Worm (Caenorhabditis elegans) whole organism, L1 larva: ENCODE results near the gene pmp-3.

Source experiments
- C16A3.4 ChIP-seq: fragments of 150-350 bp; optimal IDR thresholded peaks from 2 replicates; lab custom pipeline; 2014; ENCODE audit warnings: missing biosample characterization, missing genetic modification characterization
- F16B12.6 ChIP-seq: fragments of 150-350 bp; optimal IDR thresholded peaks from 2 replicates; lab custom pipeline; 2014; ENCODE audit warnings: missing biosample characterization, missing genetic modification characterization
- alr-1 ChIP-seq: fragments of 200-800 bp; sonication (Bioruptor generic); optimal IDR thresholded peaks from 2 replicates; lab custom pipeline; 2018; ENCODE audit warnings: borderline replicate concordance, mild to moderate bottlenecking, missing genetic modification characterization, missing compliant biosample characterization
- aly-2 ChIP-seq: fragments of 150-350 bp; optimal IDR thresholded peaks from 2 replicates; lab custom pipeline; 2014; ENCODE audit warnings: missing biosample characterization, missing genetic modification characterization
- blmp-1 ChIP-seq: fragments of 150-350 bp; optimal IDR thresholded peaks from 2 replicates; lab custom pipeline; 2014; ENCODE audit warnings: missing biosample characterization, missing genetic modification characterization
- ceh-63 ChIP-seq: fragments of 200-800 bp; sonication (Bioruptor generic); optimal IDR thresholded peaks from 2 replicates; lab custom pipeline; 2018; ENCODE audit warnings: mild to moderate bottlenecking, missing genetic modification characterization, missing compliant biosample characterization
- ceh-8 ChIP-seq: fragments of 200-800 bp; sonication (Bioruptor generic); optimal IDR thresholded peaks from 2 replicates; lab custom pipeline; 2018; ENCODE audit warnings: mild to moderate bottlenecking, missing genetic modification characterization, moderate library complexity, missing compliant biosample characterization
- ceh-90 ChIP-seq: sonication (generic microtip); optimal IDR thresholded peaks from 2 replicates; lab custom pipeline; 2016; ENCODE audit warnings: missing genetic modification characterization, missing compliant biosample characterization
- dpl-1 ChIP-seq, 3 experiments: fragments of 150-350 bp in 2 of 3; sonication (generic microtip) in 1 of 3; optimal IDR thresholded peaks; 2 replicates each; lab custom pipeline; 2014 to 2017; ENCODE audit warnings: missing biosample characterization in 3 of 3, missing genetic modification characterization in 3 of 3, missing genetic modification reagents in 3 of 3
- efl-1 ChIP-seq, 4 experiments: fragments of 150-350 bp; optimal IDR thresholded peaks in 3 of 4; peaks in 1 of 4; 1 replicate in 1 of 4; 2 replicates in 3 of 4; lab custom pipeline; 2014; ENCODE audit warnings: missing biosample characterization in 2 of 4, missing genetic modification characterization in 2 of 4, missing genetic modification reagents in 2 of 4
- egl-13 ChIP-seq: sonication (generic microtip); optimal IDR thresholded peaks from 2 replicates; lab custom pipeline; 2016; ENCODE audit warnings: missing genotype, missing genetic modification reagents, missing genetic modification characterization, missing compliant biosample characterization
- egl-27 ChIP-seq, 2 experiments: fragments of 150-350 bp in 1 of 2; sonication (generic microtip); optimal IDR thresholded peaks; 3 replicates each; lab custom pipeline; 2017 to 2018; ENCODE audit warnings: missing biosample characterization in 2 of 2, missing genetic modification characterization in 2 of 2, missing genetic modification reagents in 2 of 2
- fkh-10 ChIP-seq: sonication (generic microtip); optimal IDR thresholded peaks from 2 replicates; lab custom pipeline; 2017; ENCODE audit warnings: missing biosample characterization, missing genetic modification reagents, missing genetic modification characterization
- fkh-8 ChIP-seq: sonication (generic microtip); optimal IDR thresholded peaks from 2 replicates; lab custom pipeline; 2016; ENCODE audit warnings: mild to moderate bottlenecking, missing genetic modification characterization, missing compliant biosample characterization
- fos-1 ChIP-seq: fragments of 150-350 bp; optimal IDR thresholded peaks from 2 replicates; lab custom pipeline; 2014; ENCODE audit warnings: missing biosample characterization, missing genetic modification characterization
- grh-1 ChIP-seq: fragments of 200-800 bp; sonication (Bioruptor generic); IDR thresholded peaks from 2 replicates; pipeline ENCODE4 v1.3.6; 2022; ENCODE audit warnings: missing genetic modification reagents, missing genetic modification characterization, missing compliant biosample characterization
- hlh-4 ChIP-seq: sonication (generic microtip); optimal IDR thresholded peaks from 2 replicates; lab custom pipeline; 2016; ENCODE audit warnings: mild to moderate bottlenecking, missing genetic modification characterization, missing compliant biosample characterization
- jun-1 ChIP-seq: fragments of 150-350 bp; optimal IDR thresholded peaks from 2 replicates; lab custom pipeline; 2014; ENCODE audit warnings: missing biosample characterization, missing genetic modification reagents, missing genetic modification characterization
- lin-13 ChIP-seq: fragments of 150-350 bp; optimal IDR thresholded peaks from 2 replicates; lab custom pipeline; 2014; ENCODE audit warnings: missing biosample characterization, missing genetic modification reagents, missing genetic modification characterization
- lin-14 ChIP-seq: fragments of 200-800 bp; sonication (Bioruptor generic); optimal IDR thresholded peaks from 2 replicates; lab custom pipeline; 2018; ENCODE audit warnings: mild to moderate bottlenecking, missing genetic modification characterization, moderate library complexity, missing compliant biosample characterization
- lin-35 ChIP-seq, 2 experiments: fragments of 150-350 bp; optimal IDR thresholded peaks; 2 replicates each; lab custom pipeline; 2014; ENCODE audit warnings: missing biosample characterization in 2 of 2, missing genetic modification characterization in 2 of 2, missing genetic modification reagents in 2 of 2
- lir-3 ChIP-seq: sonication (generic microtip); optimal IDR thresholded peaks from 2 replicates; lab custom pipeline; 2016; ENCODE audit warnings: mild to moderate bottlenecking, missing genetic modification characterization, moderate library complexity, missing compliant biosample characterization; ENCODE audit not compliant: poor library complexity
- lsy-2 ChIP-seq, 2 experiments: fragments of 150-350 bp; optimal IDR thresholded peaks; 2 replicates each; lab custom pipeline; 2014; ENCODE audit warnings: missing biosample characterization in 2 of 2, missing genetic modification characterization in 2 of 2
- mdl-1 ChIP-seq, 2 experiments: fragments of 150-350 bp; optimal IDR thresholded peaks; 2 replicates each; lab custom pipeline; 2014 to 2017; ENCODE audit warnings: missing biosample characterization in 2 of 2, missing genetic modification characterization in 2 of 2, inconsistent platforms in 1 of 2
- mef-2 ChIP-seq: fragments of 150-350 bp; optimal IDR thresholded peaks from 2 replicates; lab custom pipeline; 2014; ENCODE audit warnings: missing biosample characterization, missing genetic modification characterization
- mep-1 ChIP-seq: fragments of 150-350 bp; optimal IDR thresholded peaks from 2 replicates; lab custom pipeline; 2014; ENCODE audit warnings: missing biosample characterization, missing genetic modification characterization
- nhr-11 ChIP-seq: fragments of 150-350 bp; optimal IDR thresholded peaks from 2 replicates; lab custom pipeline; 2014; ENCODE audit warnings: missing biosample characterization, missing genetic modification characterization
- nhr-19 ChIP-seq: fragments of 200-800 bp; sonication (Bioruptor generic); conservative IDR thresholded peaks from 2 replicates; pipeline ENCODE4 v1.3.6; 2022; ENCODE audit warnings: missing genetic modification characterization, missing compliant biosample characterization
- nhr-20 ChIP-seq: sonication (generic microtip); optimal IDR thresholded peaks from 2 replicates; lab custom pipeline; 2016; ENCODE audit warnings: mild to moderate bottlenecking, missing genetic modification characterization, missing compliant biosample characterization
- nhr-84 ChIP-seq: sonication (generic microtip); optimal IDR thresholded peaks from 2 replicates; lab custom pipeline; 2017; ENCODE audit warnings: missing biosample characterization, missing genetic modification characterization
- nhr-85 ChIP-seq: sonication (generic microtip); peaks from one replicate; lab custom pipeline; 2016; ENCODE audit warnings: missing genetic modification characterization, inconsistent platforms, missing compliant biosample characterization
- nhr-90 ChIP-seq: sonication (generic microtip); optimal IDR thresholded peaks from 2 replicates; lab custom pipeline; 2016; ENCODE audit warnings: mild to moderate bottlenecking, missing genetic modification characterization, missing compliant biosample characterization; ENCODE audit not compliant: poor library complexity
- pag-3 ChIP-seq: sonication (generic microtip); optimal IDR thresholded peaks from 2 replicates; lab custom pipeline; 2017; ENCODE audit warnings: missing genetic modification characterization, mild to moderate bottlenecking, missing compliant biosample characterization, antibody characterized with exemption, borderline replicate concordance; ENCODE audit not compliant: insufficient read depth
- pax-3 ChIP-seq: fragments of 200-800 bp; sonication (Bioruptor generic); optimal IDR thresholded peaks from 2 replicates; lab custom pipeline; 2018; ENCODE audit warnings: mild to moderate bottlenecking, missing genetic modification characterization, moderate library complexity, missing compliant biosample characterization
- rnt-1 ChIP-seq: sonication (generic microtip); optimal IDR thresholded peaks from 2 replicates; lab custom pipeline; 2016; ENCODE audit warnings: mild to moderate bottlenecking, missing genetic modification characterization, moderate library complexity, missing compliant biosample characterization
- skn-1 ChIP-seq: fragments of 150-350 bp; optimal IDR thresholded peaks from 2 replicates; lab custom pipeline; 2014; ENCODE audit warnings: missing biosample characterization, missing genetic modification characterization
- snpc-4 ChIP-seq: fragments of 150-350 bp; optimal IDR thresholded peaks from 2 replicates; lab custom pipeline; 2014; ENCODE audit warnings: missing biosample characterization, missing genetic modification characterization
- snu-23 ChIP-seq: sonication (generic microtip); optimal IDR thresholded peaks from 2 replicates; lab custom pipeline; 2016; ENCODE audit warnings: missing genetic modification characterization, missing compliant biosample characterization
- sup-37 ChIP-seq: fragments of 200-800 bp; sonication (Bioruptor generic); optimal IDR thresholded peaks from 2 replicates; lab custom pipeline; 2018; ENCODE audit warnings: mild to moderate bottlenecking, missing genetic modification characterization, missing compliant biosample characterization
- swsn-7 ChIP-seq: sonication (generic microtip); optimal IDR thresholded peaks from 2 replicates; lab custom pipeline; 2016; ENCODE audit warnings: missing genetic modification characterization, missing compliant biosample characterization
- tbx-2 ChIP-seq: sonication (generic microtip); optimal IDR thresholded peaks from 2 replicates; lab custom pipeline; 2016; ENCODE audit warnings: missing genetic modification characterization, missing compliant biosample characterization
- unc-130 ChIP-seq: fragments of 150-350 bp; optimal IDR thresholded peaks from 2 replicates; lab custom pipeline; 2017; ENCODE audit warnings: missing biosample characterization, missing genetic modification characterization, inconsistent platforms
- unc-62 ChIP-seq: fragments of 150-350 bp; optimal IDR thresholded peaks from 2 replicates; lab custom pipeline; 2014; ENCODE audit warnings: missing biosample characterization, missing genetic modification reagents, missing genetic modification characterization
- unc-86 ChIP-seq: sonication (generic microtip); optimal IDR thresholded peaks from 2 replicates; lab custom pipeline; 2016; ENCODE audit warnings: missing genetic modification characterization, missing compliant biosample characterization
- xbp-1 ChIP-seq: sonication (generic microtip); optimal IDR thresholded peaks from 2 replicates; lab custom pipeline; 2016; ENCODE audit warnings: missing genetic modification characterization, missing compliant biosample characterization
- zag-1 ChIP-seq: fragments of 150-350 bp; optimal IDR thresholded peaks from 2 replicates; lab custom pipeline; 2014; ENCODE audit warnings: missing biosample characterization, missing genetic modification characterization
- ztf-4 ChIP-seq: fragments of 150-350 bp; optimal IDR thresholded peaks from 2 replicates; lab custom pipeline; 2014; ENCODE audit warnings: missing biosample characterization, missing genetic modification characterization

pmp-3 gene

DNA sequence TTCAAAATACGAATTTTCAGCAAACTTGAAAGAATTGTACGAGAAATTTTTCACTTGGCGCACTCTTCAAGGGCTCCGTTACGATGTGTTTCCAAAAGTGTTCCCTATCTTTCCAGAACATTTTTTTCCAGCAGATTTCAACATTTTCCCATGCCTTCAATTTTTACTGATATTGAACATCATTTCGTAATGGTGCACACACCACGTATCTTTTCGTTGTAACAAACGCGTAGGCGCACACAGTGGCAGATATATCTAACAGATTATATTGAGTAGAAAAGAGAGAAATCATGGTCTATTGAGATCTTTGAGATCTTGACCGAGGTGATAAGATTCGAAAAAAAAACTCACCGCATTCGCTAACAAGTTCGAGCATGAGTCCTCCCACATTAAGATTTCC, 49.2 kb downstream of the pmp-3 start:
- TF ChIP-seq pax-3 (no peak), pag-3 (peak; percentile 71), snpc-4 (tag; lab: Kevin White, UChicago) (no peak), rnt-1 (tag; lab: Kevin White, UChicago) (peak; percentile 22), mep-1 (tag; lab: Kevin White, UChicago) (no peak), dpl-1 (GFP tag; optimal IDR thresholded peaks at IDR 0.05; lab: Kevin White, UChicago) (no peak)

DNA sequence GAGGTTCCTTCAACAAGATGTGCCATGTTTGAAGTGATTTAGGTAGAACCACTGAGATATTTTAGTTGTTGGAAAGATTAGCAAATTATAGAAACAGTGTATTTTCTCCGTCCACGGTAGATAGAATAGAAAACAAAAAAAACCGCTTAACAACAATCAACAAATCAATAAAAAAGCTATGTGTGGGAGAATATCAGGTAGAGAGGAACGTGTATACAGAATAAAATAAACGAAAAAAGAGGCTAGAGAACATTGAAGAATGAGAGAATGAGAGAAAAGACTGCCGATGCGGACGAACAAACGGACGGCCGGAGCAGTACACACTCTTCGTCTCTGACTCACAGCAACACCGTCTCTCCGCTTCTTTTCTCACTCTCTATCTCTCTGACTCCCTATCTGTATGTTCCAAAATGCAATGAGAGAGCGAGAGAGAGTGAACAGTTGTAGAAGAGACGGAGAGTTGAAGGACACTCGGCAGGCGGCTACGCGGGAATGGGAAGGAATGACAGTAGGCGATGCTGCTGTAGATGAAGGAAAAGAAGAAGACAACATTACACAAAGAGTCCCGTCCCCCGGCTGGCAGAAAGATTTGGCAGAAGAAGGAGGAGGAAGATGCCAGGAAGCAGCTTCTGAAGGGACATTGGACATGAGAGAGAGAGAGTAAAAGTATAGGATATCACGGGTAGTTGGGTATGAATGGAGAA, 50.2 kb downstream of the pmp-3 start, which contains the start of gene unc-112:
Gene unc-112 (minus strand): TSS at position 51 of the 704 bp plus-strand sequence.
- no peak for TF ChIP-seq mef-2
- TF ChIP-seq xbp-1: peak; percentile 47
- peak; percentile 53 for TF ChIP-seq nhr-90 (tag; lab: Kevin White, UChicago)
- TF ChIP-seq grh-1 (GFP tag; lab: Robert Waterston, UW): no peak
- peak; percentile 47 for TF ChIP-seq skn-1 (tag; lab: Kevin White, UChicago)
- TF ChIP-seq aly-2 (tag; lab: Kevin White, UChicago): peak; percentile 5
- no peak for TF ChIP-seq pax-3
- TF ChIP-seq fos-1 (tag; lab: Kevin White, UChicago): peak; percentile 75
- TF ChIP-seq nhr-20 (tag; lab: Kevin White, UChicago): peak; percentile 76
- TF ChIP-seq fkh-10 (GFP tag; lab: Kevin White, UChicago): peak; percentile 5
- peak; percentile 52 for TF ChIP-seq C16A3.4 (tag; lab: Kevin White, UChicago)
- no peak for TF ChIP-seq ceh-90
- no peak for TF ChIP-seq zag-1 (tag; lab: Kevin White, UChicago)
- no peak for TF ChIP-seq alr-1 (tag; lab: Kevin White, UChicago)
- TF ChIP-seq nhr-11 (tag; lab: Kevin White, UChicago): peak; percentile 37
- TF ChIP-seq snu-23 (GFP tag; lab: Kevin White, UChicago): peak; percentile 84
- peak; percentile 41 for TF ChIP-seq nhr-85
- TF ChIP-seq nhr-19 (GFP tag; lab: Robert Waterston, UW): peak; percentile 62
- peak; percentile 46 to 84 for TF ChIP-seq lsy-2 (tag; optimal IDR thresholded peaks at IDR 0.05; lab: Kevin White, UChicago)
- TF ChIP-seq egl-13 (tag; lab: Kevin White, UChicago): no peak
- TF ChIP-seq blmp-1 (tag; lab: Kevin White, UChicago): peak; percentile 51
- TF ChIP-seq ceh-8: no peak
- peak; percentile 74 for TF ChIP-seq swsn-7
- peak; percentile 20 for TF ChIP-seq unc-130 (tag; lab: Kevin White, UChicago)
- TF ChIP-seq unc-62 (GFP tag; lab: Kevin White, UChicago): no peak
- peak; percentile 64 for TF ChIP-seq rnt-1 (tag; lab: Kevin White, UChicago)
- no peak for TF ChIP-seq hlh-4
- peak; percentile 67 to 75 for TF ChIP-seq efl-1 (optimal IDR thresholded peaks at IDR 0.05; lab: Kevin White, UChicago)
- TF ChIP-seq efl-1 (GFP tag; optimal IDR thresholded peaks at IDR 0.05 in 1 of 2; lab: Kevin White, UChicago): peak; percentile 40 to 94
- no peak for TF ChIP-seq sup-37 (GFP tag; lab: Kevin White, UChicago)
- TF ChIP-seq nhr-84 (tag; lab: Kevin White, UChicago): no peak
- peak; percentile 92 for TF ChIP-seq mep-1 (tag; lab: Kevin White, UChicago)
- TF ChIP-seq pag-3: peak; percentile 99
- peak; percentile 33 for TF ChIP-seq tbx-2 (tag; lab: Kevin White, UChicago)
- peak in 1 of 2 experiments; percentile 50 for TF ChIP-seq mdl-1 (tag; optimal IDR thresholded peaks at IDR 0.05; lab: Kevin White, UChicago)
- peak; percentile 18 for TF ChIP-seq F16B12.6 (tag; lab: Kevin White, UChicago)
- TF ChIP-seq lir-3: peak; percentile 12
- TF ChIP-seq jun-1: peak; percentile 49
- TF ChIP-seq dpl-1 (GFP tag; optimal IDR thresholded peaks at IDR 0.05; lab: Kevin White, UChicago): peak; percentile 41 to 62 (median 44)
- no peak for TF ChIP-seq fkh-8 (tag; lab: Kevin White, UChicago)
- peak in 1 of 2 experiments; percentile 42 for TF ChIP-seq egl-27 (tag; optimal IDR thresholded peaks at IDR 0.05; lab: Kevin White, UChicago)
- TF ChIP-seq unc-86 (tag; lab: Kevin White, UChicago): peak; percentile 18
- peak; percentile 98 for TF ChIP-seq lin-14 (GFP tag; lab: Kevin White, UChicago)
- TF ChIP-seq lin-35 (GFP tag; optimal IDR thresholded peaks at IDR 0.05; lab: Kevin White, UChicago): peak; percentile 57 to 65
- no peak for TF ChIP-seq ceh-63 (GFP tag; lab: Kevin White, UChicago)
- peak; percentile 43 for TF ChIP-seq ztf-4
- TF ChIP-seq lin-13: peak; percentile 1
- TF ChIP-seq snpc-4 (tag; lab: Kevin White, UChicago): peak; percentile 60
